Worm (Caenorhabditis elegans): Measurements from ENCODE around the gene C36A4.4.
"Not testable (repeated sequence)": the region's sequence is repeated elsewhere in the genome, so short reads cannot be mapped to it uniquely, and the experiment has no call there.

ce11 chrIII:3844746-3845145 is 1.3 kb upstream of the C36A4.4 start, which contains the start of gene maph-1.3:
- not testable (repeated sequence) for TF ChIP-seq elt-3 (tag; optimal IDR thresholded peaks at IDR 0.05); blmp-1 (tag; optimal IDR thresholded peaks at IDR 0.05); nhr-12 (tag; optimal IDR thresholded peaks at IDR 0.05); tbx-8 (GFP tag; optimal IDR thresholded peaks at IDR 0.05); unc-62 (GFP tag; optimal IDR thresholded peaks at IDR 0.05); ztf-11 (tag; optimal IDR thresholded peaks at IDR 0.05); nhr-28 (tag; optimal IDR thresholded peaks at IDR 0.05); lin-13 (tag; optimal IDR thresholded peaks at IDR 0.05)

Data from whole organism, mixed stage, embryonic.